Fruit fly (Drosophila melanogaster) whole organism, embryonic: ENCODE data around the gene Eip75B.

Experiments used
- CG11085 ChIP-seq: fragments of 200-800 bp; sonication (Bioruptor generic); IDR thresholded peaks from 2 replicates; pipeline ENCODE4 v1.3.6; 2022; ENCODE audit warnings: missing biosample characterization, missing genetic modification characterization
- CG11696 ChIP-seq: fragments of 200-800 bp; sonication (Bioruptor generic); IDR thresholded peaks from 2 replicates; pipeline ENCODE4 v1.3.6; 2022; ENCODE audit warnings: missing biosample characterization, missing genetic modification characterization
- CG1233 ChIP-seq: fragments of 200-800 bp; sonication (Bioruptor generic); optimal IDR thresholded peaks from 4 replicates; lab custom pipeline; 2018; ENCODE audit warnings: missing biosample characterization, mild to moderate bottlenecking, missing genetic modification characterization
- CG13894 ChIP-seq: fragments of 200-800 bp; sonication (Bioruptor generic); optimal IDR thresholded peaks from 3 replicates; lab custom pipeline; 2018; ENCODE audit warnings: missing biosample characterization, mild to moderate bottlenecking, missing genetic modification characterization, moderate library complexity
- CG14441 ChIP-seq: fragments of 200-800 bp; sonication (Bioruptor generic); IDR thresholded peaks from 2 replicates; pipeline ENCODE4 v1.3.6; 2022; ENCODE audit warnings: missing biosample characterization, missing genetic modification characterization
- CG15011 ChIP-seq: fragments of 200-800 bp; sonication (Bioruptor generic); optimal IDR thresholded peaks from 3 replicates; lab custom pipeline; 2018; ENCODE audit warnings: missing biosample characterization, mild to moderate bottlenecking, missing genetic modification characterization
- CG1529 ChIP-seq: fragments of 200-800 bp; sonication (Bioruptor generic); optimal IDR thresholded peaks from 3 replicates; lab custom pipeline; 2018; ENCODE audit warnings: missing biosample characterization, missing genetic modification characterization
- CG1603 ChIP-seq: fragments of 200-800 bp; sonication (Bioruptor generic); optimal IDR thresholded peaks from 2 replicates; lab custom pipeline; 2019; ENCODE audit warnings: missing biosample characterization, mild to moderate bottlenecking, missing genetic modification characterization, moderate library complexity
- CG16815 ChIP-seq: fragments of 200-800 bp; sonication (Bioruptor generic); optimal IDR thresholded peaks from 3 replicates; lab custom pipeline; 2017; ENCODE audit warnings: missing biosample characterization, mild to moderate bottlenecking, missing genetic modification characterization
- CG17328 ChIP-seq: fragments of 200-800 bp; sonication (Bioruptor generic); IDR thresholded peaks from 2 replicates; pipeline ENCODE4 v1.3.6; 2022; ENCODE audit warnings: missing biosample characterization, missing genetic modification characterization
- CG17802 ChIP-seq: fragments of 200-800 bp; sonication (Bioruptor generic); optimal IDR thresholded peaks from 2 replicates; lab custom pipeline; 2018; ENCODE audit warnings: missing biosample characterization, mild to moderate bottlenecking, missing genetic modification characterization, moderate library complexity
- CG2678 ChIP-seq: fragments of 200-800 bp; sonication (Bioruptor generic); optimal IDR thresholded peaks from 3 replicates; lab custom pipeline; 2019; ENCODE audit warnings: missing biosample characterization, mild to moderate bottlenecking, missing genetic modification characterization, moderate library complexity
- CG30403 ChIP-seq: fragments of 200-800 bp; sonication (Bioruptor generic); optimal IDR thresholded peaks from 3 replicates; lab custom pipeline; 2016; ENCODE audit warnings: missing biosample characterization, missing genetic modification characterization
- CG3281 ChIP-seq: fragments of 200-800 bp; sonication (Bioruptor generic); optimal IDR thresholded peaks from 3 replicates; lab custom pipeline; 2017; ENCODE audit warnings: missing biosample characterization, mild to moderate bottlenecking, missing genetic modification characterization
- CG6689 ChIP-seq: fragments of 200-800 bp; sonication (Bioruptor generic); IDR thresholded peaks from 2 replicates; pipeline ENCODE4 v1.3.6; 2022; ENCODE audit warnings: missing biosample characterization, missing genetic modification characterization
- CG7372 ChIP-seq: fragments of 200-800 bp; sonication (Bioruptor generic); IDR thresholded peaks from 2 replicates; pipeline ENCODE4 v1.3.6; 2022; ENCODE audit warnings: missing biosample characterization, missing genetic modification characterization
- CG8089 ChIP-seq: fragments of 200-800 bp; sonication (Bioruptor generic); optimal IDR thresholded peaks from 3 replicates; lab custom pipeline; 2016; ENCODE audit warnings: missing biosample characterization, missing genetic modification characterization
- Chrac-16 ChIP-seq: fragments of 200-800 bp; sonication (Bioruptor generic); optimal IDR thresholded peaks from 3 replicates; lab custom pipeline; 2016; ENCODE audit warnings: missing biosample characterization, missing genetic modification characterization
- CoRest ChIP-seq: fragments of 200-800 bp; sonication (Bioruptor generic); optimal IDR thresholded peaks from 3 replicates; lab custom pipeline; 2018; ENCODE audit warnings: missing biosample characterization, mild to moderate bottlenecking, missing genetic modification characterization, moderate library complexity
- D19A ChIP-seq: fragments of 200-800 bp; optimal IDR thresholded peaks from 3 replicates; lab custom pipeline; 2019; ENCODE audit warnings: missing biosample characterization, mild to moderate bottlenecking, missing genetic modification characterization, moderate library complexity
- H2.0 ChIP-seq: fragments of 200-800 bp; sonication (Bioruptor generic); IDR thresholded peaks from 2 replicates; pipeline ENCODE4 v1.3.6; 2022; ENCODE audit warnings: missing biosample characterization, missing genetic modification characterization
- Hand ChIP-seq: fragments of 200-800 bp; sonication (Bioruptor generic); optimal IDR thresholded peaks from 2 replicates; lab custom pipeline; 2017; ENCODE audit warnings: mild to moderate bottlenecking, missing biosample characterization, missing genetic modification reagents, missing genetic modification characterization
- Hr51 ChIP-seq, 2 experiments: fragments of 200-800 bp; sonication (Bioruptor generic); optimal IDR thresholded peaks; 2 replicates in 1 of 2; 3 replicates in 1 of 2; lab custom pipeline; 2016 to 2018; ENCODE audit warnings: missing biosample characterization in 2 of 2, missing genetic modification characterization in 2 of 2, mild to moderate bottlenecking in 1 of 2, moderate library complexity in 1 of 2
- Hsf ChIP-seq: fragments of 200-800 bp; sonication (Bioruptor generic); optimal IDR thresholded peaks from 3 replicates; lab custom pipeline; 2016; ENCODE audit warnings: missing biosample characterization, missing genetic modification characterization
- Nf-YA ChIP-seq: fragments of 200-800 bp; sonication (Bioruptor generic); IDR thresholded peaks from 2 replicates; pipeline ENCODE4 v1.3.6; 2022; ENCODE audit warnings: missing biosample characterization, missing genetic modification characterization
- Optix ChIP-seq: fragments of 200-800 bp; sonication (Bioruptor generic); IDR thresholded peaks from 3 replicates; pipeline ENCODE4 v1.3.6; 2022; ENCODE audit warnings: missing biosample characterization, missing genetic modification characterization
- Rx ChIP-seq: fragments of 200-800 bp; sonication (Bioruptor generic); IDR thresholded peaks from 2 replicates; pipeline ENCODE4 v1.3.6; 2022; ENCODE audit warnings: missing biosample characterization, missing genetic modification characterization
- ab ChIP-seq: fragments of 200-800 bp; sonication (Bioruptor generic); optimal IDR thresholded peaks from 2 replicates; lab custom pipeline; 2016; ENCODE audit warnings: missing biosample characterization, missing genetic modification characterization
- ap ChIP-seq: fragments of 200-800 bp; sonication (Bioruptor generic); IDR thresholded peaks from 2 replicates; pipeline ENCODE4 v1.3.6; 2022; ENCODE audit warnings: missing biosample characterization, missing genetic modification characterization
- ase ChIP-seq: fragments of 200-800 bp; sonication (Bioruptor generic); IDR thresholded peaks from 3 replicates; pipeline ENCODE4 v1.3.6; 2022; ENCODE audit warnings: missing biosample characterization, missing genetic modification characterization
- bowl ChIP-seq: fragments of 200-800 bp; sonication (Bioruptor generic); IDR thresholded peaks from 2 replicates; pipeline ENCODE4 v1.3.6; 2022; ENCODE audit warnings: missing biosample characterization, missing genetic modification characterization
- caup ChIP-seq: fragments of 200-800 bp; sonication (Bioruptor generic); optimal IDR thresholded peaks from 3 replicates; lab custom pipeline; 2017; ENCODE audit warnings: missing biosample characterization, mild to moderate bottlenecking, missing genetic modification characterization, moderate library complexity; ENCODE audit not compliant: severe bottlenecking
- dysf ChIP-seq: fragments of 200-800 bp; sonication (Bioruptor generic); IDR thresholded peaks from 3 replicates; pipeline ENCODE4 v1.3.6; 2022; ENCODE audit warnings: missing biosample characterization, missing genetic modification characterization
- eve ChIP-seq, 2 experiments: fragments of >200 bp; optimal IDR thresholded peaks; 2 replicates each; lab custom pipeline; 2017; ENCODE audit warnings: missing biosample characterization in 2 of 2, missing genetic modification characterization in 2 of 2
- fd64A ChIP-seq: fragments of 200-800 bp; sonication (Bioruptor generic); optimal IDR thresholded peaks from 3 replicates; lab custom pipeline; 2018; ENCODE audit warnings: missing biosample characterization, mild to moderate bottlenecking, missing genetic modification characterization
- gce ChIP-seq: fragments of 200-800 bp; sonication (Bioruptor generic); IDR thresholded peaks from 3 replicates; pipeline ENCODE4 v1.3.6; 2022; ENCODE audit warnings: missing biosample characterization, missing genetic modification characterization
- gcm2 ChIP-seq: fragments of 200-800 bp; sonication (Bioruptor generic); optimal IDR thresholded peaks from 2 replicates; lab custom pipeline; 2016; ENCODE audit warnings: missing biosample characterization, missing genetic modification characterization
- gsb-n ChIP-seq: fragments of 200-800 bp; sonication (Bioruptor generic); optimal IDR thresholded peaks from 3 replicates; lab custom pipeline; 2018; ENCODE audit warnings: missing biosample characterization, mild to moderate bottlenecking, missing genetic modification characterization
- h ChIP-seq: fragments of >200 bp; optimal IDR thresholded peaks from 2 replicates; lab custom pipeline; 2017
- jumu ChIP-seq: fragments of 200-800 bp; sonication (Bioruptor generic); optimal IDR thresholded peaks from 3 replicates; lab custom pipeline; 2016; ENCODE audit warnings: missing biosample characterization, missing genetic modification characterization
- lmd ChIP-seq: fragments of 200-800 bp; sonication (Bioruptor generic); IDR thresholded peaks from 2 replicates; pipeline ENCODE4 v1.3.6; 2022; ENCODE audit warnings: missing biosample characterization, missing genetic modification characterization
- maf-S ChIP-seq: fragments of 200-800 bp; sonication (Bioruptor generic); optimal IDR thresholded peaks from 2 replicates; lab custom pipeline; 2016; ENCODE audit warnings: missing biosample characterization, missing genetic modification characterization
- org-1 ChIP-seq: fragments of 200-800 bp; sonication (Bioruptor generic); optimal IDR thresholded peaks from 2 replicates; lab custom pipeline; 2017; ENCODE audit warnings: missing biosample characterization, missing genetic modification characterization
- seq ChIP-seq: fragments of 200-800 bp; sonication (Bioruptor generic); IDR thresholded peaks from 2 replicates; pipeline ENCODE4 v1.3.6; 2022; ENCODE audit warnings: missing biosample characterization, missing genetic modification characterization
- stwl ChIP-seq: fragments of 200-800 bp; sonication (Bioruptor generic); optimal IDR thresholded peaks from 3 replicates; lab custom pipeline; 2018; ENCODE audit warnings: missing biosample characterization, mild to moderate bottlenecking, missing genetic modification characterization, moderate library complexity
- toy ChIP-seq: fragments of 200-800 bp; sonication (Bioruptor generic); IDR thresholded peaks from 2 replicates; pipeline ENCODE4 v1.3.6; 2022; ENCODE audit warnings: missing biosample characterization, missing genetic modification characterization
- trh ChIP-seq: fragments of 200-800 bp; sonication (Bioruptor generic); optimal IDR thresholded peaks from 2 replicates; lab custom pipeline; 2016; ENCODE audit warnings: missing biosample characterization, missing genetic modification characterization
- wdn ChIP-seq: fragments of 200-800 bp; sonication (Bioruptor generic); IDR thresholded peaks from 2 replicates; pipeline ENCODE4 v1.3.6; 2022; ENCODE audit warnings: missing biosample characterization, missing genetic modification characterization
- wek ChIP-seq: fragments of 200-800 bp; sonication (Bioruptor generic); optimal IDR thresholded peaks from 3 replicates; lab custom pipeline; 2018; ENCODE audit warnings: missing biosample characterization, mild to moderate bottlenecking, missing genetic modification characterization, moderate library complexity

Eip75B gene

DNA sequence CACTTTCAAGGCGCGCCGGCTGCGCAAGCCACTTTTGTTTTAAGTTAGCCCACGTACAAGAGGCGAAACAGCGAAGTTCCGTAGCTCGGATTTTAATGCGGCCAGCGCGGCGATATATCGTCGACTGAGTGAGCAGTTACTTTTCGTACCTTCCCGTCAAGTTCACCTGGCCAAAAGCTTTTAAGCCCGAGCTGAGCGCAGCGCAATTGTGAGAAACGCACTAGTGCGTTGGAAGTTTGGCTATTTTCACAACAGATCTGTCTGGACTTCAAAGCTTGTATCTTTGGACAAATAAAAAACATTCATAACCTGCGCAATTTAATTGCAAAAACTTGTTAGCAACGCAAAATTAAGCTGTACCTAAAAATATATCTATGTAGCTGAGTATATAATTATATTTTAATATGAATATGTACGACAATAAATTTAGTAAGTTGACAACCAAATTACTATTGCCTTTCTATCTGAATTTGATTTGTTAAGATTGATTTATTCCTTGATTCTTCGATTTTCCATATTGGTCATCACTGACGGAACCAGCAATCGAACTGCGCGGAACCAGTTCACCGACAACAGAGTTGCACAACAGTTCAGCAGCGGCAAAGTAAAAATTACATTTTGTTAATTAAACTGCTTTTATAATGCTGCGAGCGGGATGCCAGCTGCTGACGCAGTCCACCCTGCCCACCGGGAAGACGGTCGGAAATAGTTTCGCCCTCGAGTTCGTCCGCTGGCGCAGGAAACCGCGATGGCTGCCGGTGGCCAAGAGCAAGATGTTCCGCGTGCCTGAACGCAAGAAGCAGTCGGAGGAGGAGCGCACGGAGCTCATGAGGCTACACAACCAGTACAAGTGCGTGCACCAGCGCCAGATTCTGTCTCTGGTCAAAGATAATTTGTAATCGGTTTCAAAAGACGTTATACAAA, 41.8 kb upstream of the Eip75B start, which contains the start of the genes CG13698 and mRpS26 (continued):
- peak; percentile 46 for TF ChIP-seq trh (GFP tag; lab: Kevin White, UChicago)
- no peak for TF ChIP-seq CG8089
- TF ChIP-seq ase (GFP tag; lab: Robert Waterston, UW): 0 out of 3 replicates have a peak, but pooled peaks have one; percentile 19
- TF ChIP-seq Nf-YA (GFP tag; lab: Robert Waterston, UW): 0 out of 2 replicates have a peak, but pooled peaks have one; percentile 21
- TF ChIP-seq CG30403 (GFP tag; lab: Kevin White, UChicago): peak; percentile 89
- TF ChIP-seq Hr51 (GFP tag; optimal IDR thresholded peaks at IDR 0.05; lab: Kevin White, UChicago): peak; percentile 29 to 73
- peak; percentile 30 for TF ChIP-seq CG1603 (tag; lab: Kevin White, UChicago)
- TF ChIP-seq Hsf (GFP tag; lab: Kevin White, UChicago): peak; percentile 55
- peak; percentile 69 for TF ChIP-seq CG7372 (GFP tag; lab: Robert Waterston, UW)
- TF ChIP-seq H2.0 (GFP tag; lab: Robert Waterston, UW): peak; percentile 35; the same call in 1 of the 2 replicates
- peak; percentile 54; the same call in 1 of the 2 replicates for TF ChIP-seq seq (GFP tag; lab: Robert Waterston, UW)
- TF ChIP-seq CG2678 (tag; lab: Kevin White, UChicago): peak; percentile 82
- peak; percentile 71 for TF ChIP-seq CG13894 (tag; lab: Kevin White, UChicago)
- TF ChIP-seq CG11085 (GFP tag; lab: Robert Waterston, UW): peak; percentile 51; the same call in 1 of the 2 replicates
- peak; percentile 58 for TF ChIP-seq CG1233 (GFP tag; lab: Kevin White, UChicago)
- TF ChIP-seq org-1: peak; percentile 34
- TF ChIP-seq maf-S (GFP tag; lab: Kevin White, UChicago): peak; percentile 27
- TF ChIP-seq h (lab: Kevin White, UChicago): no peak
- peak; percentile 60 for TF ChIP-seq CG3281 (GFP tag; lab: Kevin White, UChicago)
- TF ChIP-seq jumu: no peak
- TF ChIP-seq CG15011 (GFP tag; lab: Kevin White, UChicago): peak; percentile 60
- peak; percentile 53 for TF ChIP-seq CG16815 (GFP tag; lab: Kevin White, UChicago)
- TF ChIP-seq CG17328 (GFP tag; lab: Robert Waterston, UW): peak; percentile 28; the same call in 1 of the 2 replicates
- TF ChIP-seq Hand (GFP tag; lab: Kevin White, UChicago): peak; percentile 57
- peak; percentile 24 for TF ChIP-seq CG17802
- no peak for TF ChIP-seq ab (GFP tag; lab: Kevin White, UChicago)
- peak; percentile 40; the same call in 1 of the 2 replicates for TF ChIP-seq lmd
- TF ChIP-seq Optix (GFP tag; lab: Robert Waterston, UW): no peak
- peak; percentile 52 for TF ChIP-seq Chrac-16 (GFP tag; lab: Kevin White, UChicago)
- peak; percentile 56 for TF ChIP-seq gsb-n (tag; lab: Kevin White, UChicago)
- peak; percentile 22 for TF ChIP-seq stwl (tag; lab: Kevin White, UChicago)
- no peak for TF ChIP-seq wek (GFP tag; lab: Kevin White, UChicago)
- TF ChIP-seq ap (GFP tag; lab: Robert Waterston, UW): 0 out of 2 replicates have a peak, but pooled peaks have one; percentile 12
- peak; percentile 58 for TF ChIP-seq CG6689
- TF ChIP-seq toy: no peak
- no peak for TF ChIP-seq eve (GFP tag; optimal IDR thresholded peaks at IDR 0.05; lab: Kevin White, UChicago)
- TF ChIP-seq gce (GFP tag; lab: Robert Waterston, UW): no peak
- TF ChIP-seq wdn (GFP tag; lab: Robert Waterston, UW): no peak
- peak; percentile 64 for TF ChIP-seq caup
- no peak; the same call in 1 of the 2 replicates for TF ChIP-seq Rx (GFP tag; lab: Robert Waterston, UW)
- peak; percentile 86 for TF ChIP-seq CoRest
- TF ChIP-seq CG14441: peak; percentile 37
- TF ChIP-seq gcm2 (GFP tag; lab: Kevin White, UChicago): no peak
- peak; percentile 68; the same call in 1 of the 3 replicates for TF ChIP-seq dysf (GFP tag; lab: Robert Waterston, UW)
- TF ChIP-seq D19A (tag; lab: Kevin White, UChicago): peak; percentile 55
- no peak for TF ChIP-seq fd64A (GFP tag; lab: Kevin White, UChicago)
- 0 out of 2 replicates have a peak, but pooled peaks have one; percentile 24 for TF ChIP-seq bowl (GFP tag; lab: Robert Waterston, UW)
- TF ChIP-seq CG11696: no peak
- peak; percentile 53 for TF ChIP-seq CG1529 (GFP tag; lab: Kevin White, UChicago)
